Fruit fly (Drosophila melanogaster) whole organism, pupa: Measurements from ENCODE around the gene BBS8.

Source experiments
- CG10348 ChIP-seq: fragments of 200-800 bp; sonication (Bioruptor generic); IDR thresholded peaks from 2 replicates; pipeline ENCODE4 v1.3.6; 2022; ENCODE audit warnings: missing biosample characterization, missing genetic modification characterization
- CG15710 ChIP-seq: fragments of 200-800 bp; sonication (Bioruptor generic); optimal IDR thresholded peaks from 2 replicates; lab custom pipeline; 2018; ENCODE audit warnings: missing biosample characterization, mild to moderate bottlenecking, missing genetic modification characterization, moderate library complexity
- CG17806 ChIP-seq: fragments of 200-800 bp; sonication (Bioruptor generic); optimal IDR thresholded peaks from 2 replicates; lab custom pipeline; 2018; ENCODE audit warnings: missing biosample characterization, mild to moderate bottlenecking, missing genetic modification characterization, moderate library complexity
- CG8159 ChIP-seq: fragments of 200-800 bp; sonication (Bioruptor generic); optimal IDR thresholded peaks from 3 replicates; lab custom pipeline; 2018; ENCODE audit warnings: missing biosample characterization, mild to moderate bottlenecking, missing genetic modification characterization, moderate library complexity
- CG8301 ChIP-seq: fragments of 200-800 bp; sonication (Bioruptor generic); optimal IDR thresholded peaks from 2 replicates; lab custom pipeline; 2018; ENCODE audit warnings: missing biosample characterization, mild to moderate bottlenecking, missing genetic modification characterization
- Pif1A ChIP-seq: fragments of 200-800 bp; sonication (Bioruptor generic); optimal IDR thresholded peaks from 3 replicates; lab custom pipeline; 2016; ENCODE audit warnings: missing biosample characterization, missing genetic modification characterization

DNA sequence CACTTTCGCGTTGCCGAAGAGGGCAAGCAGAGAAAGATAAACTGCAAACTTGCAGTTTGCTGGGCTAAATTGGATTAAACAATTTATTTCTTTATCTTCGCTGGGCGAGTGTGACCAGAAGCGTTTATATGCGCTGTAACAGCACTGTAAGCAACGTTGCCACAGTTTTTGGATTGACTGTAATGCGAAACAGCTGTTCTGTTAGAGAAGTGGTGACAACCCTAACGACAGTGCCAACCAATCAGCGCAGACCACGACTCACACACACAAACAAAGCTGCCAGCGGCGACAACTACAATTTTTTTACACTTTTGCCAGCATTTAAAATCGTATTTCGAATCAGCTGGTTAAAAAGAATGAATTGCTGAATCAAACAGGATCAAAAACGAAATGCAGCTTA lies 30.2 kb downstream of the BBS8 start, which contains the start of the genes crq and shv:
- TF ChIP-seq CG8159 (no peak), CG15710 (tag; lab: Kevin White, UChicago) (peak; percentile 10), CG17806 (tag; lab: Kevin White, UChicago) (no peak), CG10348 (GFP tag; lab: Robert Waterston, UW) (no peak), Pif1A (GFP tag; lab: Kevin White, UChicago) (no peak), CG8301 (tag; lab: Kevin White, UChicago) (no peak)
